Worm (Caenorhabditis elegans): Measurements from ENCODE around the gene srh-180.

DNA sequence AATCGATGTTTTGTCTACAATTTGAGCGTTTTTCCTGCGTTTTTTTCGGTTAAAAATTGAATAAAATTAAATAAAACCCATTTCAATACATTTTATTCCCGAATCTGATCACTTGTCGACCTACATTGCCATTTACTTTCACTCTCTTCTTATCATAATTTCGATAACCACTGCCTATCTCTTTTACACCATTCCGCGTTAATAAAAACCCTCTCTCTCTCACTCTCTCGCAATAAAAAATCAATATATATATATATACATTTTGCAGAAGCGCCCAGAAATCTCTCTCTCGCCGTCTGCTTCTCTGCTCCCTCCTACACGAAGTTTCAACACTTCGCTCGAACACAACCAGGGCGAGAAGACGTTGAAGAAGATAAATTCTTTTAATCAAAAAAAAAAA lies 39.9 kb downstream of the srh-180 start, which contains the start of gene pptr-1:
- TF ChIP-seq zag-1 (tag; optimal IDR thresholded peaks at IDR 0.05) (no peak), unc-62 (GFP tag; optimal IDR thresholded peaks at IDR 0.05) (no peak), mdl-1 (tag; optimal IDR thresholded peaks at IDR 0.05) (no peak), tbx-2 (tag; optimal IDR thresholded peaks at IDR 0.05) (no peak), fkh-4 (tag; optimal IDR thresholded peaks at IDR 0.05; ENCODE audit: borderline replicate concordance) (no peak), fkh-10 (GFP tag; optimal IDR thresholded peaks at IDR 0.05) (no peak), C04F5.9 (tag; optimal IDR thresholded peaks at IDR 0.05) (no peak), dpl-1 (GFP tag; optimal IDR thresholded peaks at IDR 0.05) (no peak)
